Fruit fly (Drosophila melanogaster) whole organism, embryonic: ENCODE results near the gene CG4291.

Experiments used
- CG10147 ChIP-seq: fragments of 200-800 bp; sonication (Bioruptor generic); optimal IDR thresholded peaks from 2 replicates; lab custom pipeline; 2019; ENCODE audit warnings: missing biosample characterization, mild to moderate bottlenecking, missing genetic modification characterization, moderate library complexity
- CG11560 ChIP-seq: fragments of 200-800 bp; sonication (Bioruptor generic); IDR thresholded peaks from 3 replicates; pipeline ENCODE4 v1.3.6; 2022; ENCODE audit warnings: missing biosample characterization, missing genetic modification characterization
- CG12769 ChIP-seq: fragments of 200-800 bp; sonication (Bioruptor generic); optimal IDR thresholded peaks from 2 replicates; lab custom pipeline; 2019; ENCODE audit warnings: missing biosample characterization, mild to moderate bottlenecking, missing genetic modification characterization, moderate library complexity
- CG13775 ChIP-seq: fragments of 200-800 bp; sonication (Bioruptor generic); optimal IDR thresholded peaks from 3 replicates; lab custom pipeline; 2017; ENCODE audit warnings: missing biosample characterization, mild to moderate bottlenecking, missing genetic modification characterization
- CG13894 ChIP-seq: fragments of 200-800 bp; sonication (Bioruptor generic); optimal IDR thresholded peaks from 3 replicates; lab custom pipeline; 2018; ENCODE audit warnings: missing biosample characterization, mild to moderate bottlenecking, missing genetic modification characterization, moderate library complexity
- CG15514 ChIP-seq: fragments of 200-800 bp; sonication (Bioruptor generic); optimal IDR thresholded peaks from 3 replicates; lab custom pipeline; 2017; ENCODE audit warnings: missing biosample characterization, missing genetic modification characterization, mild to moderate bottlenecking, moderate library complexity, missing genetic modification reagents
- CG1792 ChIP-seq: fragments of 200-800 bp; sonication (Bioruptor generic); optimal IDR thresholded peaks from 2 replicates; lab custom pipeline; 2016; ENCODE audit warnings: missing biosample characterization, missing genetic modification characterization
- CG18599 ChIP-seq: fragments of 200-800 bp; sonication (Bioruptor generic); optimal IDR thresholded peaks from 3 replicates; lab custom pipeline; 2017; ENCODE audit warnings: missing biosample characterization, missing genetic modification characterization, mild to moderate bottlenecking, moderate library complexity, missing genetic modification reagents
- CG2875 ChIP-seq: fragments of 200-800 bp; sonication (Bioruptor generic); optimal IDR thresholded peaks from 2 replicates; lab custom pipeline; 2017; ENCODE audit warnings: missing biosample characterization, mild to moderate bottlenecking, missing genetic modification characterization, missing genetic modification reagents
- CG33213 ChIP-seq: fragments of 200-800 bp; sonication (Bioruptor generic); optimal IDR thresholded peaks from 3 replicates; lab custom pipeline; 2016; ENCODE audit warnings: missing biosample characterization, missing genetic modification characterization
- CG3407 ChIP-seq: fragments of 200-800 bp; sonication (Bioruptor generic); optimal IDR thresholded peaks from 2 replicates; lab custom pipeline; 2018; ENCODE audit warnings: missing biosample characterization, mild to moderate bottlenecking, missing genetic modification characterization
- CG4404 ChIP-seq: fragments of 200-800 bp; sonication (Bioruptor generic); IDR thresholded peaks from 2 replicates; pipeline ENCODE4 v1.3.6; 2022; ENCODE audit warnings: missing biosample characterization, missing genetic modification characterization
- CG6765 ChIP-seq: fragments of 200-800 bp; sonication (Bioruptor generic); optimal IDR thresholded peaks from 3 replicates; lab custom pipeline; 2017; ENCODE audit warnings: missing biosample characterization, mild to moderate bottlenecking, missing genetic modification characterization
- CG8765 ChIP-seq: fragments of 200-800 bp; sonication (Bioruptor generic); IDR thresholded peaks from 2 replicates; pipeline ENCODE4 v1.3.6; 2022; ENCODE audit warnings: missing biosample characterization, missing genetic modification characterization
- CG8924 ChIP-seq: fragments of 200-800 bp; optimal IDR thresholded peaks from 3 replicates; lab custom pipeline; 2019; ENCODE audit warnings: missing biosample characterization, mild to moderate bottlenecking, missing genetic modification characterization, moderate library complexity
- D19A ChIP-seq: fragments of 200-800 bp; optimal IDR thresholded peaks from 3 replicates; lab custom pipeline; 2019; ENCODE audit warnings: missing biosample characterization, mild to moderate bottlenecking, missing genetic modification characterization, moderate library complexity
- HLHmδ ChIP-seq: fragments of 200-800 bp; sonication (Bioruptor generic); optimal IDR thresholded peaks from 2 replicates; lab custom pipeline; 2018; ENCODE audit warnings: missing biosample characterization, mild to moderate bottlenecking, missing genetic modification characterization, moderate library complexity
- Hey ChIP-seq: fragments of 200-800 bp; sonication (Bioruptor generic); optimal IDR thresholded peaks from 3 replicates; lab custom pipeline; 2018; ENCODE audit warnings: missing biosample characterization, mild to moderate bottlenecking, missing genetic modification characterization
- HmgZ ChIP-seq: fragments of 200-800 bp; sonication (Bioruptor generic); optimal IDR thresholded peaks from 2 replicates; lab custom pipeline; 2018; ENCODE audit warnings: missing biosample characterization, mild to moderate bottlenecking, missing genetic modification characterization
- Hmx ChIP-seq: fragments of 200-800 bp; sonication (Bioruptor generic); optimal IDR thresholded peaks from 2 replicates; lab custom pipeline; 2016; ENCODE audit warnings: missing biosample characterization, missing genetic modification characterization
- Hr51 ChIP-seq, 2 experiments: fragments of 200-800 bp; sonication (Bioruptor generic); optimal IDR thresholded peaks; 2 replicates in 1 of 2; 3 replicates in 1 of 2; lab custom pipeline; 2016 to 2018; ENCODE audit warnings: missing biosample characterization in 2 of 2, missing genetic modification characterization in 2 of 2, mild to moderate bottlenecking in 1 of 2, moderate library complexity in 1 of 2
- Hr78 ChIP-seq, 2 experiments: fragments of 200-800 bp in 1 of 2; fragments of >200 bp in 1 of 2; sonication (Bioruptor generic) in 1 of 2; optimal IDR thresholded peaks; 2 replicates each; lab custom pipeline; 2017 to 2019; ENCODE audit warnings: missing biosample characterization in 2 of 2, missing genetic modification characterization in 2 of 2, mild to moderate bottlenecking in 1 of 2, moderate library complexity in 1 of 2
- Lpt ChIP-seq: fragments of >200 bp; optimal IDR thresholded peaks from 2 replicates; lab custom pipeline; 2018; ENCODE audit warnings: missing biosample characterization, missing genetic modification characterization
- Mad ChIP-seq: fragments of 200-800 bp; sonication (Bioruptor generic); optimal IDR thresholded peaks from 2 replicates; lab custom pipeline; 2016; ENCODE audit warnings: missing biosample characterization, missing genetic modification characterization
- Mes4 ChIP-seq: fragments of 200-800 bp; sonication (Bioruptor generic); optimal IDR thresholded peaks from 2 replicates; lab custom pipeline; 2016; ENCODE audit warnings: missing biosample characterization, missing genetic modification characterization
- Oli ChIP-seq: fragments of 200-800 bp; sonication (Bioruptor generic); optimal IDR thresholded peaks from 2 replicates; lab custom pipeline; 2018; ENCODE audit warnings: missing biosample characterization, mild to moderate bottlenecking, missing genetic modification characterization, moderate library complexity
- Opbp ChIP-seq: fragments of 200-800 bp; sonication (Bioruptor generic); IDR thresholded peaks from 3 replicates; pipeline ENCODE4 v1.3.6; 2022; ENCODE audit warnings: missing biosample characterization, missing genetic modification characterization; ENCODE audit not compliant: partially characterized antibody
- Rx ChIP-seq: fragments of 200-800 bp; sonication (Bioruptor generic); IDR thresholded peaks from 2 replicates; pipeline ENCODE4 v1.3.6; 2022; ENCODE audit warnings: missing biosample characterization, missing genetic modification characterization
- Sox100B ChIP-seq: fragments of 200-800 bp; sonication (Bioruptor generic); optimal IDR thresholded peaks from 3 replicates; lab custom pipeline; 2018; ENCODE audit warnings: missing biosample characterization, mild to moderate bottlenecking, missing genetic modification characterization
- ato ChIP-seq: fragments of 200-800 bp; sonication (Bioruptor generic); IDR thresholded peaks from 2 replicates; pipeline ENCODE4 v1.3.6; 2022; ENCODE audit warnings: missing biosample characterization, missing genetic modification characterization; ENCODE audit not compliant: partially characterized antibody
- bbx ChIP-seq: fragments of 200-800 bp; sonication (Bioruptor generic); IDR thresholded peaks from 2 replicates; pipeline ENCODE4 v1.3.6; 2022; ENCODE audit warnings: missing biosample characterization, missing genetic modification characterization; ENCODE audit not compliant: partially characterized antibody
- chm ChIP-seq: fragments of 200-800 bp; sonication (Bioruptor generic); IDR thresholded peaks from 2 replicates; pipeline ENCODE4 v1.3.6; 2022; ENCODE audit warnings: missing biosample characterization, missing genetic modification characterization
- dmrt11E ChIP-seq: fragments of 200-800 bp; sonication (Bioruptor generic); optimal IDR thresholded peaks from 3 replicates; lab custom pipeline; 2018; ENCODE audit warnings: missing biosample characterization, mild to moderate bottlenecking, missing genetic modification characterization, moderate library complexity
- gem ChIP-seq: fragments of 200-800 bp; sonication (Bioruptor generic); optimal IDR thresholded peaks from 2 replicates; lab custom pipeline; 2019; ENCODE audit warnings: missing biosample characterization, mild to moderate bottlenecking, missing genetic modification characterization, moderate library complexity
- h ChIP-seq: fragments of >200 bp; optimal IDR thresholded peaks from 2 replicates; lab custom pipeline; 2017
- ham ChIP-seq: fragments of 200-800 bp; sonication (Bioruptor generic); IDR thresholded peaks from 2 replicates; pipeline ENCODE4 v1.3.6; 2022; ENCODE audit warnings: missing biosample characterization, missing genetic modification characterization
- ind ChIP-seq: fragments of 200-800 bp; sonication (Bioruptor generic); optimal IDR thresholded peaks from 3 replicates; lab custom pipeline; 2016; ENCODE audit warnings: missing biosample characterization, missing genetic modification characterization
- kay ChIP-seq: fragments of 200-800 bp; sonication (Bioruptor generic); optimal IDR thresholded peaks from 2 replicates; lab custom pipeline; 2016; ENCODE audit warnings: missing biosample characterization, missing genetic modification characterization
- nmo ChIP-seq: fragments of 200-800 bp; sonication (Bioruptor generic); optimal IDR thresholded peaks from 2 replicates; lab custom pipeline; 2018; ENCODE audit warnings: missing biosample characterization, mild to moderate bottlenecking, missing genetic modification characterization, moderate library complexity
- pnt ChIP-seq: fragments of 200-800 bp; sonication (Bioruptor generic); optimal IDR thresholded peaks from 3 replicates; lab custom pipeline; 2016; ENCODE audit warnings: missing biosample characterization, missing genetic modification characterization
- pum ChIP-seq: fragments of 200-800 bp; sonication (Bioruptor generic); optimal IDR thresholded peaks from 2 replicates; lab custom pipeline; 2016; ENCODE audit warnings: missing biosample characterization, missing genetic modification characterization
- sisA ChIP-seq: fragments of 200-800 bp; sonication (Bioruptor generic); IDR thresholded peaks from 2 replicates; pipeline ENCODE4 v1.3.6; 2022; ENCODE audit warnings: missing biosample characterization, missing genetic modification characterization
- slp2 ChIP-seq: fragments of 200-800 bp; sonication (Bioruptor generic); optimal IDR thresholded peaks from 2 replicates; lab custom pipeline; 2016; ENCODE audit warnings: missing biosample characterization, missing genetic modification characterization
- sqz ChIP-seq: fragments of 200-800 bp; sonication (Bioruptor generic); optimal IDR thresholded peaks from 3 replicates; lab custom pipeline; 2018; ENCODE audit warnings: missing biosample characterization, mild to moderate bottlenecking, missing genetic modification characterization
- stc ChIP-seq: fragments of 200-800 bp; sonication (Bioruptor generic); IDR thresholded peaks from 2 replicates; pipeline ENCODE4 v1.3.6; 2022; ENCODE audit warnings: missing biosample characterization, missing genetic modification characterization
- sug ChIP-seq: fragments of 200-800 bp; optimal IDR thresholded peaks from 2 replicates; lab custom pipeline; 2019; ENCODE audit warnings: missing biosample characterization, mild to moderate bottlenecking, missing genetic modification characterization, moderate library complexity
- toy ChIP-seq: fragments of 200-800 bp; sonication (Bioruptor generic); IDR thresholded peaks from 2 replicates; pipeline ENCODE4 v1.3.6; 2022; ENCODE audit warnings: missing biosample characterization, missing genetic modification characterization
- trem ChIP-seq: fragments of 200-800 bp; optimal IDR thresholded peaks from 3 replicates; lab custom pipeline; 2019; ENCODE audit warnings: missing biosample characterization, mild to moderate bottlenecking, missing genetic modification characterization, moderate library complexity
- z ChIP-seq: fragments of 200-800 bp; sonication (Bioruptor generic); IDR thresholded peaks from 3 replicates; pipeline ENCODE4 v1.3.6; 2022; ENCODE audit warnings: missing biosample characterization, missing genetic modification characterization

CG4291 gene

DNA sequence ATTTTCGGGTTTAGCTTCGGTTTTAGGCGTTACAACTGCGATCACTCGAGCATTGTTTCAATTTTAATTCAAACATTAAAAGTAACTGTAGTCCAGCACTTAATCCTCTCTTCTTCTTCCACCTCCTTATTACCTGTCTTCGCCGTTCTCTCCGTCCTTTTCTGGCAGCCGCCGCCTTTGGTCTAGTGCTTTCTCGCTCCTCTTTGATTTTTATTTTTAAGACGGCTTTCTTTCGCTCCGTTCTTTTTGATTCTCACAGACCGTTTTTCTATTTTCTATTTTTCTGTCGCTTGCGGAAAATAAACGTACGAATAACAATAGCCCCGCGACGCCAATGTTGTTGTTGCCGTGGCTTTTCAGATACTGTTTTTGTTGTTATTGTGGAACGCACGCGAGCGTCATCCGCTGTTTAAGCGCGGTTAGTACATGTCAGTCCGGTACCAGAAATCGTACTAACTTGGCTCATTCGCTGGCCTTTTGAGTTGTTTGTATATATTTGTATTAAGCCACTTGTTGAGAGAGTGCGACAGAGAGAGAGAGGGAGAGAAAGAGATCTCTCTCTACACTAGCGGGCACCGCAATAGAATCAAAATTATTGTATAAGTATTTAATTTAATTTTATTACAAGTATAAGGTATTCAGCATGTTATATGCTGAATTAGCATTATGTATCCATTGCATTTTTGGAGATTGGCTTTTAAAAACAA lies 15.5 kb upstream of the CG4291 start, which contains the start of gene aru (continued):
- TF ChIP-seq sug (tag; lab: Kevin White, UChicago) (peak; percentile 16), sisA (GFP tag; lab: Robert Waterston, UW) (no peak), z (peak; percentile 87), CG8765 (GFP tag; lab: Robert Waterston, UW) (no peak), ham (GFP tag; lab: Robert Waterston, UW) (no peak), slp2 (GFP tag; lab: Kevin White, UChicago) (no peak), pum (GFP tag; lab: Kevin White, UChicago) (no peak), Opbp (GFP tag; lab: Robert Waterston, UW) (no peak), Hey (no peak), kay (GFP tag; lab: Kevin White, UChicago) (no peak), D19A (tag; lab: Kevin White, UChicago) (peak; percentile 29), Oli (tag; lab: Kevin White, UChicago) (peak; percentile 11), Lpt (GFP tag; lab: Kevin White, UChicago) (peak; percentile 4), gem (tag; lab: Kevin White, UChicago) (peak; percentile 61), CG11560 (tag; lab: Robert Waterston, UW) (no peak), CG18599 (peak; percentile 17), Rx (GFP tag; lab: Robert Waterston, UW) (no peak), pnt (GFP tag; lab: Kevin White, UChicago) (no peak), HmgZ (tag; lab: Kevin White, UChicago) (peak; percentile 45), CG10147 (GFP tag; lab: Kevin White, UChicago) (no peak), HLHmδ (GFP tag; lab: Kevin White, UChicago) (no peak), trem (peak; percentile 12), nmo (GFP tag; lab: Kevin White, UChicago) (no peak), ato (GFP tag; lab: Robert Waterston, UW) (peak; percentile 13; the same call in 1 of the 2 replicates), Hr78 (GFP tag; optimal IDR thresholded peaks at IDR 0.05; lab: Kevin White, UChicago) (no peak), dmrt11E (tag; lab: Kevin White, UChicago) (peak; percentile 36), CG12769 (tag; lab: Kevin White, UChicago) (peak; percentile 14), CG4404 (GFP tag; lab: Robert Waterston, UW) (no peak), CG13775 (GFP tag; lab: Kevin White, UChicago) (no peak), stc (GFP tag; lab: Robert Waterston, UW) (0 out of 2 replicates have a peak, but pooled peaks have one; percentile 30), Mes4 (GFP tag; lab: Kevin White, UChicago) (no peak), chm (GFP tag; lab: Robert Waterston, UW) (peak; percentile 53; the same call in 1 of the 2 replicates), CG2875 (GFP tag; lab: Kevin White, UChicago) (no peak), Sox100B (GFP tag; lab: Kevin White, UChicago) (peak; percentile 41), CG8924 (peak; percentile 28), CG13894 (tag; lab: Kevin White, UChicago) (peak; percentile 38), Mad (no peak), bbx (GFP tag; lab: Robert Waterston, UW) (0 out of 2 replicates have a peak, but pooled peaks have one; percentile 16), sqz (no peak), CG6765 (GFP tag; lab: Kevin White, UChicago) (peak; percentile 55), toy (GFP tag; lab: Robert Waterston, UW) (no peak), CG1792 (GFP tag; lab: Kevin White, UChicago) (no peak), CG33213 (GFP tag; lab: Kevin White, UChicago) (peak; percentile 17), CG15514 (GFP tag; lab: Kevin White, UChicago) (peak; percentile 21), Hr51 (GFP tag; optimal IDR thresholded peaks at IDR 0.05; lab: Kevin White, UChicago) (peak in 1 of 2 experiments; percentile 11), Hmx (no peak), h (lab: Kevin White, UChicago) (no peak), CG3407 (peak; percentile 25), ind (GFP tag; lab: Kevin White, UChicago) (no peak)
